Worm (Caenorhabditis elegans) whole organism, midembryonic: Measurements from ENCODE around the gene ZK105.1.
A peak's percentile ranks its signal among the peaks of the same experiment; 100 is the strongest.

Experiments used
- cog-1 ChIP-seq: sonication (generic microtip); optimal IDR thresholded peaks from 2 replicates; lab custom pipeline; 2016; ENCODE audit warnings: missing genetic modification characterization, missing compliant biosample characterization
- flt-1 ChIP-seq: fragments of 200-800 bp; sonication (Bioruptor generic); IDR thresholded peaks from 2 replicates; pipeline ENCODE4 v1.3.6; 2022; ENCODE audit warnings: missing genetic modification characterization, missing compliant biosample characterization
- klf-2 ChIP-seq: fragments of 200-800 bp; sonication (Bioruptor generic); conservative IDR thresholded peaks from 2 replicates; pipeline ENCODE4 v1.3.6; 2022; ENCODE audit warnings: missing genetic modification reagents, missing genetic modification characterization, missing compliant biosample characterization
- tab-1 ChIP-seq: fragments of 200-800 bp; sonication (Bioruptor generic); IDR thresholded peaks from 2 replicates; pipeline ENCODE4 v1.3.6; 2022; ENCODE audit warnings: missing genetic modification characterization, missing compliant biosample characterization
- ztf-29 ChIP-seq: fragments of 200-800 bp; sonication (Bioruptor generic); IDR thresholded peaks from 2 replicates; pipeline ENCODE4 v1.3.6; 2022; ENCODE audit warnings: missing genetic modification reagents, missing genetic modification characterization, missing compliant biosample characterization

DNA sequence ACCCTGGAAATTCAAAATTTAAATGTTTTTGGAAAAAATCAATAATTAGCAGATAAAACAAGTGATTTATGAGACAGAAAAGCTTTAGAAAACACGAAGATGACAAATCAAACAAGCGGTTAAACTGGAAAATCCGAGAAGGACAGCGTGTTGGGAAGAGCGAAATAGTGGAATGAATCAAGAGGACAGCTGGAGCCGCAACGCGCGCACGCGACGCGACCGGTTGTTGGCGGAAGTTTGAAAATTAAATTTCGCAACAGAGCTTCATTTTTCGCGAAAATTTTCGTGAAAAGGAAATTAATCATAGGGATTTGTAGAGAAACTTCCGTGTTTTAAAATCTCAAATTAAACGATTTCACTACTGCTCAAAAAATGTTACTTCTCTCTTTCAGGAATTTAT is 21.1 kb downstream of the ZK105.1 start, which contains the start of gene clic-1:
- no peak for TF ChIP-seq ztf-29
- TF ChIP-seq klf-2 (GFP tag; lab: Robert Waterston, UW): no peak
- peak; percentile 42 for TF ChIP-seq cog-1 (tag; lab: Kevin White, UChicago)
- no peak for TF ChIP-seq tab-1 (GFP tag; lab: Robert Waterston, UW)
- TF ChIP-seq flt-1 (GFP tag; lab: Robert Waterston, UW): peak; percentile 41; the same call in 1 of the 2 replicates
